Worm (Caenorhabditis elegans): ENCODE data around the gene srv-10.

- TF ChIP-seq snpc-4 (tag; optimal IDR thresholded peaks at IDR 0.05) (no peak), nhr-12 (tag; optimal IDR thresholded peaks at IDR 0.05) (no peak), ztf-11 (tag; optimal IDR thresholded peaks at IDR 0.05) (no peak), pha-4 (tag; optimal IDR thresholded peaks at IDR 0.05) (no peak), unc-62 (GFP tag; optimal IDR thresholded peaks at IDR 0.05) (no peak), bed-3 (GFP tag; optimal IDR thresholded peaks at IDR 0.05) (no peak), nhr-28 (tag; optimal IDR thresholded peaks at IDR 0.05) (no peak), drap-1 (GFP tag; optimal IDR thresholded peaks at IDR 0.05) (no peak), ces-1 (GFP tag; optimal IDR thresholded peaks at IDR 0.05) (no peak)
Measured at ce11 chrV:13414585-13414984, 9.1 kb upstream of the srv-10 start, which contains the start of gene cut-2.

All from whole organism, mixed stage, embryonic.